Worm (Caenorhabditis elegans): ENCODE data around the gene flcn-1.

ce11 chrII:6884568-6884967 is 44.0 kb upstream of the flcn-1 start:
- TF ChIP-seq unc-62 (GFP tag; optimal IDR thresholded peaks at IDR 0.05) (no peak), ZK546.5 (tag; optimal IDR thresholded peaks at IDR 0.05) (no peak), unc-55 (GFP tag; optimal IDR thresholded peaks at IDR 0.05) (no peak), elt-3 (tag; optimal IDR thresholded peaks at IDR 0.05) (no peak), gmeb-1 (tag; optimal IDR thresholded peaks at IDR 0.05) (no peak), nhr-77 (tag; optimal IDR thresholded peaks at IDR 0.05) (no peak), Y55F3AM.14 (GFP tag; optimal IDR thresholded peaks at IDR 0.05) (no peak), elt-1 (tag; optimal IDR thresholded peaks at IDR 0.05) (no peak), skn-1 (tag; optimal IDR thresholded peaks at IDR 0.05) (no peak), ztf-4 (tag; optimal IDR thresholded peaks at IDR 0.05) (no peak), F13H6.1 (tag; optimal IDR thresholded peaks at IDR 0.05) (no peak), nhr-25 (tag; optimal IDR thresholded peaks at IDR 0.05) (no peak)

Data from whole organism, L2 larva.